Worm (Caenorhabditis elegans) whole organism, L4 larva: Measurements from ENCODE around the gene drn-1.

Experiments
- D1046.2 ChIP-seq: fragments of 200-800 bp; sonication (Bioruptor generic); IDR thresholded peaks from 2 replicates; pipeline ENCODE4 v1.3.6; 2022; ENCODE audit warnings: missing genetic modification characterization, missing compliant biosample characterization
- F26F4.8 ChIP-seq: fragments of 200-800 bp; sonication (Bioruptor generic); conservative IDR thresholded peaks from 2 replicates; pipeline ENCODE4 v1.3.6; 2022; ENCODE audit warnings: missing genetic modification characterization, missing compliant biosample characterization
- F37D6.2 ChIP-seq: sonication (generic microtip); optimal IDR thresholded peaks from 2 replicates; lab custom pipeline; 2016; ENCODE audit warnings: mild to moderate bottlenecking, missing genetic modification characterization, missing compliant biosample characterization
- F44E2.7 ChIP-seq: fragments of 200-800 bp; sonication (Bioruptor generic); IDR thresholded peaks from 2 replicates; pipeline ENCODE4 v2.1.2; 2022; ENCODE audit warnings: missing genetic modification characterization, missing compliant biosample characterization
- R02D3.7 ChIP-seq: fragments of 150-350 bp; sonication (generic microtip); optimal IDR thresholded peaks from 3 replicates; lab custom pipeline; 2014; ENCODE audit warnings: missing biosample characterization, missing genetic modification characterization
- T26A8.4 ChIP-seq: fragments of 200-800 bp; sonication (Bioruptor generic); IDR thresholded peaks from 2 replicates; pipeline ENCODE4 v1.3.6; 2022; ENCODE audit warnings: missing genetic modification characterization, missing compliant biosample characterization
- Y105C5A.15 ChIP-seq: fragments of 200-800 bp; sonication (Bioruptor generic); IDR thresholded peaks from 2 replicates; pipeline ENCODE4 v1.3.6; 2022; ENCODE audit warnings: missing genetic modification characterization, missing compliant biosample characterization
- aly-2 ChIP-seq: sonication (generic microtip); optimal IDR thresholded peaks from 2 replicates; lab custom pipeline; 2018; ENCODE audit warnings: missing biosample characterization, missing genetic modification characterization
- arid-1 ChIP-seq: fragments of 200-800 bp; sonication (Bioruptor generic); conservative IDR thresholded peaks from 2 replicates; pipeline ENCODE4 v1.3.6; 2022; ENCODE audit warnings: missing genetic modification reagents, missing genetic modification characterization, missing compliant biosample characterization
- attf-4 ChIP-seq: sonication (generic microtip); optimal IDR thresholded peaks from 3 replicates; lab custom pipeline; 2017; ENCODE audit warnings: missing biosample characterization, missing genetic modification characterization
- ceh-62 ChIP-seq: sonication (generic microtip); optimal IDR thresholded peaks from 2 replicates; lab custom pipeline; 2017; ENCODE audit warnings: missing biosample characterization, missing genetic modification characterization
- ctbp-1 ChIP-seq: fragments of 200-800 bp; sonication (Bioruptor generic); IDR thresholded peaks from 2 replicates; pipeline ENCODE4 v1.3.6; 2022; ENCODE audit warnings: missing genetic modification reagents, missing genetic modification characterization, missing compliant biosample characterization
- daf-12 ChIP-seq: fragments of 150-350 bp; optimal IDR thresholded peaks from 2 replicates; lab custom pipeline; 2014; ENCODE audit warnings: missing biosample characterization, missing genetic modification reagents, missing genetic modification characterization
- daf-8 ChIP-seq: fragments of 200-800 bp; sonication (Bioruptor generic); IDR thresholded peaks from 2 replicates; pipeline ENCODE4 v1.3.6; 2022; ENCODE audit warnings: missing genetic modification characterization, missing compliant biosample characterization
- dmd-6 ChIP-seq: fragments of 200-800 bp; sonication (Bioruptor generic); IDR thresholded peaks from 2 replicates; pipeline ENCODE4 v1.3.6; 2022; ENCODE audit warnings: missing genetic modification reagents, missing genetic modification characterization, missing compliant biosample characterization
- dmd-8 ChIP-seq: fragments of 200-800 bp; sonication (Bioruptor generic); IDR thresholded peaks from 2 replicates; pipeline ENCODE4 v1.3.6; 2022; ENCODE audit warnings: missing genetic modification characterization, missing compliant biosample characterization
- duxl-1 ChIP-seq: sonication (generic microtip); optimal IDR thresholded peaks from 2 replicates; lab custom pipeline; 2016; ENCODE audit warnings: mild to moderate bottlenecking, missing genetic modification characterization, moderate library complexity, missing compliant biosample characterization; ENCODE audit not compliant: poor library complexity
- egl-43 ChIP-seq: fragments of 200-800 bp; sonication (Bioruptor generic); IDR thresholded peaks from 2 replicates; pipeline ENCODE4 v1.3.6; 2022; ENCODE audit warnings: missing genetic modification reagents, missing genetic modification characterization, missing compliant biosample characterization
- fos-1 ChIP-seq: fragments of 150-350 bp; optimal IDR thresholded peaks from 2 replicates; lab custom pipeline; 2014; ENCODE audit warnings: missing biosample characterization, missing genetic modification characterization
- gei-8 ChIP-seq: fragments of 200-800 bp; sonication (Bioruptor generic); optimal IDR thresholded peaks from 2 replicates; lab custom pipeline; 2018; ENCODE audit warnings: mild to moderate bottlenecking, missing genetic modification characterization, missing compliant biosample characterization
- hlh-11 ChIP-seq: fragments of 200-800 bp; sonication (Bioruptor generic); optimal IDR thresholded peaks from 2 replicates; lab custom pipeline; 2018; ENCODE audit warnings: mild to moderate bottlenecking, missing genetic modification characterization, missing compliant biosample characterization
- hmg-1.1 ChIP-seq: fragments of 200-800 bp; sonication (Bioruptor generic); IDR thresholded peaks from 2 replicates; pipeline ENCODE4 v1.3.6; 2022; ENCODE audit warnings: missing genetic modification reagents, missing genetic modification characterization, missing compliant biosample characterization
- lin-38 ChIP-seq: fragments of 200-800 bp; sonication (Bioruptor generic); IDR thresholded peaks from 2 replicates; pipeline ENCODE4 v1.3.6; 2022; ENCODE audit warnings: missing genetic modification reagents, missing genetic modification characterization, missing compliant biosample characterization
- lin-39 ChIP-seq: fragments of 150-350 bp; optimal IDR thresholded peaks from 2 replicates; lab custom pipeline; 2014; ENCODE audit warnings: missing biosample characterization, missing genetic modification reagents, missing genetic modification characterization
- lsy-2 ChIP-seq, 2 experiments: fragments of 150-350 bp in 1 of 2; sonication (generic microtip) in 1 of 2; optimal IDR thresholded peaks; 2 replicates each; lab custom pipeline; 2014 to 2017; ENCODE audit warnings: missing biosample characterization in 2 of 2, missing genetic modification characterization in 2 of 2
- madf-5 ChIP-seq, 2 experiments: fragments of 200-800 bp; sonication (Bioruptor generic); IDR thresholded peaks; 2 replicates each; pipeline ENCODE4 v1.3.6; 2022; ENCODE audit warnings: missing compliant biosample characterization in 2 of 2, missing genetic modification characterization in 2 of 2
- madf-9 ChIP-seq: fragments of 200-800 bp; sonication (Bioruptor generic); conservative IDR thresholded peaks from 2 replicates; pipeline ENCODE4 v1.3.6; 2022; ENCODE audit warnings: missing genetic modification reagents, missing genetic modification characterization, missing compliant biosample characterization
- mdl-1 ChIP-seq, 2 experiments: fragments of 150-350 bp in 1 of 2; sonication (generic microtip) in 1 of 2; optimal IDR thresholded peaks; 2 replicates each; lab custom pipeline; 2014 to 2017; ENCODE audit warnings: missing biosample characterization in 2 of 2, missing genetic modification characterization in 2 of 2
- mep-1 ChIP-seq: fragments of 150-350 bp; sonication (generic microtip); optimal IDR thresholded peaks from 3 replicates; lab custom pipeline; 2014; ENCODE audit warnings: missing biosample characterization, missing genetic modification characterization
- mxl-2 ChIP-seq: fragments of 200-800 bp; sonication (Bioruptor generic); conservative IDR thresholded peaks from 2 replicates; pipeline ENCODE4 v1.3.6; 2022; ENCODE audit warnings: missing genetic modification reagents, missing genetic modification characterization, missing compliant biosample characterization
- nhr-102 ChIP-seq: sonication (generic microtip); optimal IDR thresholded peaks from 2 replicates; lab custom pipeline; 2016; ENCODE audit warnings: mild to moderate bottlenecking, missing genetic modification characterization, moderate library complexity, missing compliant biosample characterization
- nhr-11 ChIP-seq: fragments of 150-350 bp; optimal IDR thresholded peaks from 2 replicates; lab custom pipeline; 2014; ENCODE audit warnings: missing biosample characterization, missing genetic modification characterization
- nhr-237 ChIP-seq: sonication (generic microtip); optimal IDR thresholded peaks from 2 replicates; lab custom pipeline; 2017; ENCODE audit warnings: missing biosample characterization, missing genetic modification characterization
- nhr-25 ChIP-seq: sonication (generic microtip); optimal IDR thresholded peaks from 2 replicates; lab custom pipeline; 2017; ENCODE audit warnings: missing genetic modification characterization, mild to moderate bottlenecking, missing compliant biosample characterization, antibody characterized with exemption, moderate library complexity, borderline replicate concordance; ENCODE audit not compliant: insufficient read depth
- nhr-28 ChIP-seq: fragments of 150-350 bp; optimal IDR thresholded peaks from 2 replicates; lab custom pipeline; 2014; ENCODE audit warnings: missing biosample characterization, missing genetic modification characterization
- nhr-41 ChIP-seq: fragments of 200-800 bp; sonication (Bioruptor generic); IDR thresholded peaks from 2 replicates; pipeline ENCODE4 v1.3.6; 2022; ENCODE audit warnings: missing genetic modification reagents, missing genetic modification characterization, missing compliant biosample characterization
- nhr-6 ChIP-seq: fragments of 150-350 bp; optimal IDR thresholded peaks from 2 replicates; lab custom pipeline; 2014; ENCODE audit warnings: missing biosample characterization, missing genetic modification characterization
- pha-4 ChIP-seq, 2 experiments: fragments of 150-350 bp in 1 of 2; fragments of 200-800 bp in 1 of 2; sonication (Bioruptor generic) in 1 of 2; IDR thresholded peaks in 1 of 2; optimal IDR thresholded peaks in 1 of 2; 2 replicates each; pipeline versions ENCODE4 v1.3.6 to Lab custom; 2014 to 2022; ENCODE audit warnings: missing genetic modification characterization in 2 of 2, missing genetic modification reagents in 2 of 2, missing biosample characterization in 1 of 2, missing compliant biosample characterization in 1 of 2
- rbr-2 ChIP-seq: sonication (generic microtip); optimal IDR thresholded peaks from 2 replicates; lab custom pipeline; 2016; ENCODE audit warnings: missing genotype, missing genetic modification characterization, missing compliant biosample characterization
- sdz-12 ChIP-seq: fragments of 200-800 bp; sonication (Bioruptor generic); optimal IDR thresholded peaks from 2 replicates; lab custom pipeline; 2018; ENCODE audit warnings: mild to moderate bottlenecking, missing genetic modification characterization, missing compliant biosample characterization
- set-16 ChIP-seq: fragments of 200-800 bp; sonication (Bioruptor generic); IDR thresholded peaks from 2 replicates; pipeline ENCODE4 v1.3.6; 2022; ENCODE audit warnings: missing genetic modification reagents, missing genetic modification characterization, missing compliant biosample characterization
- snpc-1.2 ChIP-seq: fragments of 200-800 bp; sonication (Bioruptor generic); IDR thresholded peaks from 2 replicates; pipeline ENCODE4 v1.3.6; 2022; ENCODE audit warnings: missing genetic modification reagents, missing genetic modification characterization, missing compliant biosample characterization
- snpc-4 ChIP-seq: fragments of 150-350 bp; optimal IDR thresholded peaks from 2 replicates; lab custom pipeline; 2014; ENCODE audit warnings: missing biosample characterization, missing genetic modification characterization
- spr-1 ChIP-seq: sonication (generic microtip); optimal IDR thresholded peaks from 2 replicates; lab custom pipeline; 2016; ENCODE audit warnings: mild to moderate bottlenecking, missing genetic modification characterization, missing compliant biosample characterization
- spr-3 ChIP-seq: fragments of 200-800 bp; sonication (Bioruptor generic); optimal IDR thresholded peaks from 2 replicates; lab custom pipeline; 2018; ENCODE audit warnings: mild to moderate bottlenecking, missing genetic modification characterization, missing compliant biosample characterization
- unc-62 ChIP-seq, 3 experiments: fragments of 150-350 bp in 1 of 3; sonication (generic microtip); optimal IDR thresholded peaks in 2 of 3; peaks in 1 of 3; 1 replicate in 1 of 3; 2 replicates in 2 of 3; lab custom pipeline; 2014 to 2017; ENCODE audit warnings: missing biosample characterization in 3 of 3, missing genetic modification characterization in 3 of 3, missing genetic modification reagents in 3 of 3, missing genotype in 1 of 3
- vab-7 ChIP-seq: fragments of 200-800 bp; sonication (Bioruptor generic); IDR thresholded peaks from 2 replicates; pipeline ENCODE4 v1.3.6; 2022; ENCODE audit warnings: missing genetic modification reagents, missing genetic modification characterization, missing compliant biosample characterization
- zfp-2 ChIP-seq: sonication (generic microtip); optimal IDR thresholded peaks from 2 replicates; lab custom pipeline; 2016; ENCODE audit warnings: mild to moderate bottlenecking, missing genetic modification characterization, missing compliant biosample characterization
- zip-2 ChIP-seq: fragments of 150-350 bp; optimal IDR thresholded peaks from 2 replicates; lab custom pipeline; 2014; ENCODE audit warnings: missing biosample characterization, missing genetic modification characterization

The drn-1 gene

DNA sequence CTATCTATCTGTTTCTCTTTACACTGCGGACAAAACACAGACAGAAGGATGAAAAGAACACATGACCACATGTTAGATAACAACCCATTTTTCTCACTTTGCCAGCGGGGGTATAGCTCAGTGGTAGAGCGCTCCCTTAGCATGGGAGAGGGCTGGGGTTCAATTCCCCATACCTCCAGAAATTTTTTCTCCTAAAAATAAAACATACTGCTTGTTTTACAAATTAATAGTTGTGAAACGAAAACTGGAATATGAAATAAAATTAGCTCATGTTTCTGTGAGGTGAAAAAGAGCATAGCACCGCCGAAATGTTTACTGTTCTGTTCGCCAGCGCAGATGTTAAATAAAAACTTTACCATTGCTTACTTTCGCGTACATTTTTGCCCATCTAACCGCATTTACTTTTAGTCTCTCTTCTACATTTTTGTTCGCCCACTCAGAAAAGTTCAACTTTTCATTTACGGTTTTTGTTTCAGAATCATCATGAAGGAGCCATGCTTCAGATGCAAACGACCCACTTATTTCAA is 20.6 kb upstream of the drn-1 start, which contains the start of gene ZK622.4 (continued):
- TF ChIP-seq madf-5 (GFP tag; IDR thresholded peaks at IDR 0.05; lab: Robert Waterston, UW) (peak; percentile 41 to 80; a peak in 1 of 4 replicates), nhr-25 (no peak), unc-62 (GFP tag; optimal IDR thresholded peaks at IDR 0.05 in 1 of 2; lab: Kevin White, UChicago) (peak in 1 of 2 experiments; percentile 28), unc-62 (tag; optimal IDR thresholded peaks at IDR 0.05; lab: Kevin White, UChicago) (no peak), ctbp-1 (GFP tag; lab: Robert Waterston, UW) (peak; percentile 67; the same call in 1 of the 2 replicates), nhr-102 (tag; lab: Kevin White, UChicago) (peak; percentile 64), mep-1 (tag; lab: Kevin White, UChicago) (peak; percentile 77), duxl-1 (peak; percentile 50), lin-38 (GFP tag; lab: Robert Waterston, UW) (no peak; the same call in 1 of the 2 replicates), nhr-11 (tag; lab: Kevin White, UChicago) (no peak), Y105C5A.15 (GFP tag; lab: Robert Waterston, UW) (peak; percentile 91; the same call in 1 of the 2 replicates), daf-8 (GFP tag; lab: Robert Waterston, UW) (no peak), hmg-1.1 (peak; percentile 85), hlh-11 (peak; percentile 43), ceh-62 (tag; lab: Kevin White, UChicago) (no peak), vab-7 (GFP tag; lab: Robert Waterston, UW) (peak; percentile 82), snpc-4 (tag; lab: Kevin White, UChicago) (no peak), aly-2 (tag; lab: Kevin White, UChicago) (peak; percentile 9), nhr-28 (peak; percentile 36), spr-1 (peak; percentile 50), set-16 (GFP tag; lab: Robert Waterston, UW) (no peak), nhr-41 (GFP tag; lab: Robert Waterston, UW) (0 out of 2 replicates have a peak, but pooled peaks have one; percentile 15), egl-43 (GFP tag; lab: Robert Waterston, UW) (no peak; the same call in 1 of the 2 replicates), sdz-12 (peak; percentile 6), lsy-2 (tag; optimal IDR thresholded peaks at IDR 0.05; lab: Kevin White, UChicago) (peak in 1 of 2 experiments; percentile 72), snpc-1.2 (GFP tag; lab: Robert Waterston, UW) (peak; percentile 78), mxl-2 (no peak), gei-8 (GFP tag; lab: Kevin White, UChicago) (peak; percentile 80), F37D6.2 (tag; lab: Kevin White, UChicago) (peak; percentile 26), T26A8.4 (GFP tag; lab: Robert Waterston, UW) (peak; percentile 76; the same call in 1 of the 2 replicates), pha-4 (GFP tag; IDR thresholded peaks at IDR 0.05; lab: Robert Waterston, UW) (peak; percentile 88), pha-4 (tag; optimal IDR thresholded peaks at IDR 0.05; lab: Kevin White, UChicago) (no peak), spr-3 (GFP tag; lab: Kevin White, UChicago) (peak; percentile 45), dmd-6 (peak; percentile 32; the same call in 1 of the 2 replicates), nhr-237 (tag; lab: Kevin White, UChicago) (no peak), fos-1 (tag; lab: Kevin White, UChicago) (no peak), rbr-2 (tag; lab: Kevin White, UChicago) (peak; percentile 62), dmd-8 (peak; percentile 92), arid-1 (peak; percentile 67), zfp-2 (no peak), lin-39 (tag; lab: Kevin White, UChicago) (no peak), F44E2.7 (0 out of 2 replicates have a peak, but pooled peaks have one; percentile 34), F26F4.8 (GFP tag; lab: Robert Waterston, UW) (peak; percentile 70; the same call in 1 of the 2 replicates), attf-4 (tag; lab: Kevin White, UChicago) (no peak), nhr-6 (tag; lab: Kevin White, UChicago) (no peak), D1046.2 (peak; percentile 79; the same call in 1 of the 2 replicates), madf-9 (GFP tag; lab: Robert Waterston, UW) (peak; percentile 29; the same call in 1 of the 2 replicates), mdl-1 (tag; optimal IDR thresholded peaks at IDR 0.05; lab: Kevin White, UChicago) (peak in 1 of 2 experiments; percentile 22), zip-2 (tag; lab: Kevin White, UChicago) (peak; percentile 48), R02D3.7 (tag; lab: Kevin White, UChicago) (no peak), daf-12 (no peak)
